Fruit fly (Drosophila melanogaster): ENCODE measurements around the gene Prx1.

The Prx1 gene

DNA sequence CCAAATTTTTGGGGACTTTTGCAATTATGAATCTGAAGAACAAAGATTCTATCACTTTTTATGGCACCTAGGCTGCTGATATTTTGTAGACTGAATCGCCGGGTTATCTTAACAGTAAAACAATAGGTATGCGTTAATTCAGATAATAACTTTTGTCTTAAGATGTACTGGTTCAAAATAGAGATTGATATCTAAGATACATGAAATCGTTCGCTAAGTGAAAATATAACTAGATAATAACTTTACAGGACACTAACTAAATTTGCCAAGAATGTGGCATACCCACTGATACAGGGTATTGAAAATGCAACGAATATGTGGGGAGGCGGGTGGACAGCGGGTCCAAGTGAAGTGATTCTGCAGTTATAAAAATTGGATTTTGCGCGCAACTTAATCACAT, 15.5 kb upstream of the Prx1 start (continued):
- TF ChIP-seq CG15336 (GFP tag; IDR thresholded peaks at IDR 0.05) (no peak), dac (GFP tag; optimal IDR thresholded peaks at IDR 0.05) (no peak), CG11294 (GFP tag; IDR thresholded peaks at IDR 0.05) (no peak), Ets96B (tag; optimal IDR thresholded peaks at IDR 0.05) (no peak), fkh (GFP tag; optimal IDR thresholded peaks at IDR 0.05) (no peak), topi (GFP tag; optimal IDR thresholded peaks at IDR 0.05) (no peak), lz (GFP tag; optimal IDR thresholded peaks at IDR 0.05) (no peak), CG11902 (GFP tag; optimal IDR thresholded peaks at IDR 0.05) (no peak), CG3919 (GFP tag; optimal IDR thresholded peaks at IDR 0.05) (peak; percentile 22), Blimp-1 (GFP tag; optimal IDR thresholded peaks at IDR 0.05) (no peak), CG6808 (GFP tag; optimal IDR thresholded peaks at IDR 0.05) (peak; percentile 30), CG3032 (tag; optimal IDR thresholded peaks at IDR 0.05) (no peak), fd59A (GFP tag; optimal IDR thresholded peaks at IDR 0.05) (peak; percentile 6), CG10669 (GFP tag; optimal IDR thresholded peaks at IDR 0.05) (no peak), Ets21C (GFP tag; optimal IDR thresholded peaks at IDR 0.05) (no peak), CG8119 (GFP tag; IDR thresholded peaks at IDR 0.05) (no peak), CG4318 (GFP tag; optimal IDR thresholded peaks at IDR 0.05) (no peak), achi (GFP tag; optimal IDR thresholded peaks at IDR 0.05) (no peak), CG8319 (GFP tag; optimal IDR thresholded peaks at IDR 0.05) (no peak), CG10631 (GFP tag; optimal IDR thresholded peaks at IDR 0.05) (no peak), CG6163 (GFP tag; IDR thresholded peaks at IDR 0.05) (no peak), Lpt (GFP tag; optimal IDR thresholded peaks at IDR 0.05) (no peak), CG32006 (GFP tag; optimal IDR thresholded peaks at IDR 0.05) (peak; percentile 41), dsx (GFP tag; optimal IDR thresholded peaks at IDR 0.05; ENCODE audit: poor library complexity, severe bottlenecking) (no peak), Sox15 (GFP tag; optimal IDR thresholded peaks at IDR 0.05) (no peak)

- no peak for TF ChIP-seq CG10669 (GFP tag; optimal IDR thresholded peaks at IDR 0.05)
- TF ChIP-seq CG8319 (GFP tag; optimal IDR thresholded peaks at IDR 0.05), result no peak
- TF ChIP-seq salr (GFP tag; optimal IDR thresholded peaks at IDR 0.05), result peak in 1 of 2 experiments; percentile 18
- no peak for TF ChIP-seq CG11902 (GFP tag; optimal IDR thresholded peaks at IDR 0.05)
- TF ChIP-seq Eip93F (GFP tag; optimal IDR thresholded peaks at IDR 0.05), result no peak
- no peak for TF ChIP-seq Smox (GFP tag; optimal IDR thresholded peaks at IDR 0.05)
- TF ChIP-seq CG15336 (GFP tag; IDR thresholded peaks at IDR 0.05), result no peak
- TF ChIP-seq CG3919 (GFP tag; optimal IDR thresholded peaks at IDR 0.05), result no peak
- no peak for TF ChIP-seq Eip75B (GFP tag; optimal IDR thresholded peaks at IDR 0.05)
- TF ChIP-seq pdm3 (GFP tag; optimal IDR thresholded peaks at IDR 0.05), result no peak
- no peak for TF ChIP-seq Sox102F (GFP tag; optimal IDR thresholded peaks at IDR 0.05)
- TF ChIP-seq Hr4 (GFP tag; optimal IDR thresholded peaks at IDR 0.05), result peak; percentile 0
- TF ChIP-seq dac (GFP tag; optimal IDR thresholded peaks at IDR 0.05), result no peak
- no peak for TF ChIP-seq CG10631 (GFP tag; optimal IDR thresholded peaks at IDR 0.05)
- TF ChIP-seq Eip78C (GFP tag), result peak; percentile 48
- TF ChIP-seq dsx (GFP tag; optimal IDR thresholded peaks at IDR 0.05; ENCODE audit: poor library complexity, severe bottlenecking), result no peak
- no peak for TF ChIP-seq Ets96B (tag; optimal IDR thresholded peaks at IDR 0.05)
- TF ChIP-seq acj6 (GFP tag; optimal IDR thresholded peaks at IDR 0.05), result no peak
- TF ChIP-seq CG3032 (tag; optimal IDR thresholded peaks at IDR 0.05), result no peak
Observed at dm6 chr3L:15195548-15195947, 12.1 kb upstream of the Prx1 start.

DNA sequence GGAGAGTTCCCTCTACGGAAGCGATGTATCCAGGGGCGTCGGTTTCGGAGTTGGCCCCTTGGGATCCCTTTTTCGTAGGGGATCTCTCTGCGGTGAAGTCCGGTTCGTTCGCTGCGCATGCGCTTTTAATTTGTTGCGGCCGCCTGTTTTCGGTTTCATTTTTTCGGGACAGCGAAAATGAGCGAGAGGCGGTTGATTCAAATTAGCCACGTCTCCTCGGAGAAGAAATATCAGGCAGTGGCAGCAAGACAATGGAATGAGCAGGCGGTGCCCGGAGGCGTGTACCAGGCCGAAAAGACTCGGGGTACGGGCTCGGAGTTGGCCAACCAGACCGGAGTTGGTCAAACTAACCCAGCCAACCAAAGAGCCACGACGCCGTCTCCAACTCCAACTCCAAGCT, 11.5 kb upstream of the Prx1 start:
- TF ChIP-seq CG9139 (GFP tag; optimal IDR thresholded peaks at IDR 0.05) (no peak), CG4318 (GFP tag; optimal IDR thresholded peaks at IDR 0.05) (no peak), Blimp-1 (GFP tag; optimal IDR thresholded peaks at IDR 0.05) (peak; percentile 66), topi (GFP tag; optimal IDR thresholded peaks at IDR 0.05) (no peak), CG3919 (GFP tag; optimal IDR thresholded peaks at IDR 0.05) (no peak), CG11762 (GFP tag; optimal IDR thresholded peaks at IDR 0.05; ENCODE audit: insufficient read depth) (no peak), CG6792 (GFP tag; optimal IDR thresholded peaks at IDR 0.05) (no peak), fd85E (GFP tag; optimal IDR thresholded peaks at IDR 0.05) (no peak), svp (GFP tag) (peak; percentile 70)

All from whole organism, prepupa.